Worm (Caenorhabditis elegans) whole organism, L4 larva: ENCODE measurements around the gene clec-56.
A peak's percentile ranks its signal among the peaks of the same experiment; 100 is the strongest.

Experiments
- F10B5.3 ChIP-seq: sonication (generic microtip); optimal IDR thresholded peaks from 2 replicates; lab custom pipeline; 2016; ENCODE audit warnings: mild to moderate bottlenecking, missing genetic modification characterization, missing compliant biosample characterization
- F37D6.2 ChIP-seq: sonication (generic microtip); optimal IDR thresholded peaks from 2 replicates; lab custom pipeline; 2016; ENCODE audit warnings: mild to moderate bottlenecking, missing genetic modification characterization, missing compliant biosample characterization
- R02D3.7 ChIP-seq: fragments of 150-350 bp; sonication (generic microtip); optimal IDR thresholded peaks from 3 replicates; lab custom pipeline; 2014; ENCODE audit warnings: missing biosample characterization, missing genetic modification characterization
- Y105C5A.15 ChIP-seq: fragments of 200-800 bp; sonication (Bioruptor generic); IDR thresholded peaks from 2 replicates; pipeline ENCODE4 v1.3.6; 2022; ENCODE audit warnings: missing genetic modification characterization, missing compliant biosample characterization
- Y5F2A.4 ChIP-seq: fragments of 200-800 bp; sonication (Bioruptor generic); optimal IDR thresholded peaks from 2 replicates; lab custom pipeline; 2018; ENCODE audit warnings: mild to moderate bottlenecking, missing genetic modification characterization, missing compliant biosample characterization
- aha-1 ChIP-seq: fragments of 150-350 bp; peaks from one replicate; lab custom pipeline; 2014; ENCODE audit warnings: missing biosample characterization, missing genetic modification characterization
- attf-4 ChIP-seq: sonication (generic microtip); optimal IDR thresholded peaks from 3 replicates; lab custom pipeline; 2017; ENCODE audit warnings: missing biosample characterization, missing genetic modification characterization
- ceh-44 ChIP-seq: fragments of 200-800 bp; sonication (Bioruptor generic); IDR thresholded peaks from 2 replicates; pipeline ENCODE4 v1.3.6; 2022; ENCODE audit warnings: missing genetic modification reagents, missing genetic modification characterization, missing compliant biosample characterization
- ceh-82 ChIP-seq: sonication (generic microtip); optimal IDR thresholded peaks from 2 replicates; lab custom pipeline; 2017; ENCODE audit warnings: missing biosample characterization, missing genetic modification characterization
- cey-2 ChIP-seq: sonication (generic microtip); optimal IDR thresholded peaks from 3 replicates; lab custom pipeline; 2017; ENCODE audit warnings: missing genetic modification characterization, mild to moderate bottlenecking, missing compliant biosample characterization, antibody characterized with exemption, borderline replicate concordance; ENCODE audit not compliant: insufficient read depth
- ctbp-1 ChIP-seq: fragments of 200-800 bp; sonication (Bioruptor generic); IDR thresholded peaks from 2 replicates; pipeline ENCODE4 v1.3.6; 2022; ENCODE audit warnings: missing genetic modification reagents, missing genetic modification characterization, missing compliant biosample characterization
- daf-12 ChIP-seq: fragments of 150-350 bp; optimal IDR thresholded peaks from 2 replicates; lab custom pipeline; 2014; ENCODE audit warnings: missing biosample characterization, missing genetic modification reagents, missing genetic modification characterization
- daf-16 ChIP-seq, 3 experiments: sonication (generic microtip); optimal IDR thresholded peaks; 2 replicates each; lab custom pipeline; 2016 to 2017; ENCODE audit warnings: missing genetic modification characterization in 3 of 3, missing genetic modification reagents in 3 of 3, mild to moderate bottlenecking in 2 of 3, missing compliant biosample characterization in 2 of 3, missing biosample characterization in 1 of 3, moderate library complexity in 1 of 3
- daf-8 ChIP-seq: fragments of 200-800 bp; sonication (Bioruptor generic); IDR thresholded peaks from 2 replicates; pipeline ENCODE4 v1.3.6; 2022; ENCODE audit warnings: missing genetic modification characterization, missing compliant biosample characterization
- dmd-6 ChIP-seq: fragments of 200-800 bp; sonication (Bioruptor generic); IDR thresholded peaks from 2 replicates; pipeline ENCODE4 v1.3.6; 2022; ENCODE audit warnings: missing genetic modification reagents, missing genetic modification characterization, missing compliant biosample characterization
- dmd-9 ChIP-seq: fragments of 200-800 bp; sonication (Bioruptor generic); IDR thresholded peaks from 2 replicates; pipeline ENCODE4 v1.3.6; 2022; ENCODE audit warnings: missing genetic modification reagents, missing genetic modification characterization, missing compliant biosample characterization
- dpl-1 ChIP-seq: fragments of 150-350 bp; optimal IDR thresholded peaks from 2 replicates; lab custom pipeline; 2014; ENCODE audit warnings: missing biosample characterization, missing genetic modification reagents, missing genetic modification characterization
- dve-1 ChIP-seq: sonication (generic microtip); optimal IDR thresholded peaks from 2 replicates; lab custom pipeline; 2017; ENCODE audit warnings: antibody characterized with exemption, mild to moderate bottlenecking, missing genetic modification characterization, missing compliant biosample characterization; ENCODE audit not compliant: insufficient read depth
- fkh-10 ChIP-seq: fragments of 150-350 bp; optimal IDR thresholded peaks from 2 replicates; lab custom pipeline; 2014; ENCODE audit warnings: missing biosample characterization, missing genetic modification reagents, missing genetic modification characterization
- fos-1 ChIP-seq: fragments of 150-350 bp; optimal IDR thresholded peaks from 2 replicates; lab custom pipeline; 2014; ENCODE audit warnings: missing biosample characterization, missing genetic modification characterization
- gei-8 ChIP-seq: fragments of 200-800 bp; sonication (Bioruptor generic); optimal IDR thresholded peaks from 2 replicates; lab custom pipeline; 2018; ENCODE audit warnings: mild to moderate bottlenecking, missing genetic modification characterization, missing compliant biosample characterization
- hlh-11 ChIP-seq: fragments of 200-800 bp; sonication (Bioruptor generic); optimal IDR thresholded peaks from 2 replicates; lab custom pipeline; 2018; ENCODE audit warnings: mild to moderate bottlenecking, missing genetic modification characterization, missing compliant biosample characterization
- hlh-30 ChIP-seq: sonication (generic microtip); optimal IDR thresholded peaks from 2 replicates; lab custom pipeline; 2017; ENCODE audit warnings: antibody characterized with exemption, mild to moderate bottlenecking, missing genetic modification characterization, missing compliant biosample characterization; ENCODE audit not compliant: insufficient read depth
- hmg-1.1 ChIP-seq: fragments of 200-800 bp; sonication (Bioruptor generic); IDR thresholded peaks from 2 replicates; pipeline ENCODE4 v1.3.6; 2022; ENCODE audit warnings: missing genetic modification reagents, missing genetic modification characterization, missing compliant biosample characterization
- lin-1 ChIP-seq: fragments of 200-800 bp; sonication (Bioruptor generic); IDR thresholded peaks from 2 replicates; pipeline ENCODE4 v1.3.6; 2022; ENCODE audit warnings: missing genetic modification reagents, missing genetic modification characterization, missing compliant biosample characterization
- lin-39 ChIP-seq: fragments of 150-350 bp; optimal IDR thresholded peaks from 2 replicates; lab custom pipeline; 2014; ENCODE audit warnings: missing biosample characterization, missing genetic modification reagents, missing genetic modification characterization
- madf-9 ChIP-seq: fragments of 200-800 bp; sonication (Bioruptor generic); conservative IDR thresholded peaks from 2 replicates; pipeline ENCODE4 v1.3.6; 2022; ENCODE audit warnings: missing genetic modification reagents, missing genetic modification characterization, missing compliant biosample characterization
- mep-1 ChIP-seq: fragments of 150-350 bp; sonication (generic microtip); optimal IDR thresholded peaks from 3 replicates; lab custom pipeline; 2014; ENCODE audit warnings: missing biosample characterization, missing genetic modification characterization
- mes-2 ChIP-seq: sonication (generic microtip); optimal IDR thresholded peaks from 2 replicates; lab custom pipeline; 2016; ENCODE audit warnings: missing genotype, mild to moderate bottlenecking, missing genetic modification characterization, missing compliant biosample characterization; ENCODE audit not compliant: poor library complexity, severe bottlenecking
- mxl-3 ChIP-seq: fragments of 200-800 bp; sonication (Bioruptor generic); optimal IDR thresholded peaks from 2 replicates; lab custom pipeline; 2018; ENCODE audit warnings: mild to moderate bottlenecking, missing genetic modification characterization, missing compliant biosample characterization
- nhr-10 ChIP-seq: fragments of 150-350 bp; optimal IDR thresholded peaks from 2 replicates; lab custom pipeline; 2014; ENCODE audit warnings: missing biosample characterization, missing genetic modification characterization
- nhr-11 ChIP-seq: fragments of 150-350 bp; optimal IDR thresholded peaks from 2 replicates; lab custom pipeline; 2014; ENCODE audit warnings: missing biosample characterization, missing genetic modification characterization
- nhr-111 ChIP-seq: fragments of 200-800 bp; sonication (Bioruptor generic); optimal IDR thresholded peaks from 2 replicates; lab custom pipeline; 2018; ENCODE audit warnings: mild to moderate bottlenecking, missing genetic modification characterization, missing compliant biosample characterization
- nhr-237 ChIP-seq: sonication (generic microtip); optimal IDR thresholded peaks from 2 replicates; lab custom pipeline; 2017; ENCODE audit warnings: missing biosample characterization, missing genetic modification characterization
- nhr-25 ChIP-seq: sonication (generic microtip); optimal IDR thresholded peaks from 2 replicates; lab custom pipeline; 2017; ENCODE audit warnings: missing genetic modification characterization, mild to moderate bottlenecking, missing compliant biosample characterization, antibody characterized with exemption, moderate library complexity, borderline replicate concordance; ENCODE audit not compliant: insufficient read depth
- nhr-28 ChIP-seq: fragments of 150-350 bp; optimal IDR thresholded peaks from 2 replicates; lab custom pipeline; 2014; ENCODE audit warnings: missing biosample characterization, missing genetic modification characterization
- nhr-42 ChIP-seq: fragments of 200-800 bp; sonication (Bioruptor generic); IDR thresholded peaks from 2 replicates; pipeline ENCODE4 v1.3.6; 2022; ENCODE audit warnings: missing genetic modification characterization, missing compliant biosample characterization
- nhr-6 ChIP-seq: fragments of 150-350 bp; optimal IDR thresholded peaks from 2 replicates; lab custom pipeline; 2014; ENCODE audit warnings: missing biosample characterization, missing genetic modification characterization
- nhr-77 ChIP-seq: fragments of 150-350 bp; optimal IDR thresholded peaks from 2 replicates; lab custom pipeline; 2014; ENCODE audit warnings: missing biosample characterization, missing genetic modification characterization
- rbr-2 ChIP-seq: sonication (generic microtip); optimal IDR thresholded peaks from 2 replicates; lab custom pipeline; 2016; ENCODE audit warnings: missing genotype, missing genetic modification characterization, missing compliant biosample characterization
- set-16 ChIP-seq: fragments of 200-800 bp; sonication (Bioruptor generic); IDR thresholded peaks from 2 replicates; pipeline ENCODE4 v1.3.6; 2022; ENCODE audit warnings: missing genetic modification reagents, missing genetic modification characterization, missing compliant biosample characterization
- snpc-1.2 ChIP-seq: fragments of 200-800 bp; sonication (Bioruptor generic); IDR thresholded peaks from 2 replicates; pipeline ENCODE4 v1.3.6; 2022; ENCODE audit warnings: missing genetic modification reagents, missing genetic modification characterization, missing compliant biosample characterization
- spr-1 ChIP-seq: sonication (generic microtip); optimal IDR thresholded peaks from 2 replicates; lab custom pipeline; 2016; ENCODE audit warnings: mild to moderate bottlenecking, missing genetic modification characterization, missing compliant biosample characterization
- spr-3 ChIP-seq: fragments of 200-800 bp; sonication (Bioruptor generic); optimal IDR thresholded peaks from 2 replicates; lab custom pipeline; 2018; ENCODE audit warnings: mild to moderate bottlenecking, missing genetic modification characterization, missing compliant biosample characterization
- tra-1 ChIP-seq: fragments of 200-800 bp; sonication (Bioruptor generic); IDR thresholded peaks from 2 replicates; pipeline ENCODE4 v1.3.6; 2022; ENCODE audit warnings: missing genetic modification reagents, missing genetic modification characterization, missing compliant biosample characterization
- unc-62 ChIP-seq, 3 experiments: fragments of 150-350 bp in 1 of 3; sonication (generic microtip); optimal IDR thresholded peaks in 2 of 3; peaks in 1 of 3; 1 replicate in 1 of 3; 2 replicates in 2 of 3; lab custom pipeline; 2014 to 2017; ENCODE audit warnings: missing biosample characterization in 3 of 3, missing genetic modification characterization in 3 of 3, missing genetic modification reagents in 3 of 3, missing genotype in 1 of 3

clec-56 gene

DNA sequence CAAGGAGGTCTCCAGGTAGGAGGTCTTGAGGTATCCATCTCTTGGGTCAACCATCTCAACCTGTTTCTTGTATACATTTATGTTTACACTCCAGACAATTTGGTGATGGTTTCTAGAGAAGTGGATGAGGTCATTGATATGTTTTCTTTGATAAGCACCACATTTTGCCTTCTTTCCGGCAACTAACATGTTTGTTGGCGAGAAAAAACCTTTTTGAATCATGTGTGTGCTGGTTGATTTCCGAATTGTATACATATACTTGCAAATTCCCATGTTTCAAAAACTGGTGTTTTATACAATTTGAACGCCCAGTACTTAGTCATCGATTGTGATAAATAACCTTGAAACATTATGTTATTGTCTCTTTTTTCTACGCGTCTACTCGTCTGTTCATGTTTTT is 29.9 kb downstream of the clec-56 start:
- no peak for TF ChIP-seq daf-16 (GFP tag; optimal IDR thresholded peaks at IDR 0.05; lab: Kevin White, UChicago)
- TF ChIP-seq daf-16 (tag; optimal IDR thresholded peaks at IDR 0.05; lab: Kevin White, UChicago) = peak; percentile 60
- TF ChIP-seq ceh-82 (tag; lab: Kevin White, UChicago) = no peak
- TF ChIP-seq spr-3 = no peak
- TF ChIP-seq nhr-6 (tag; lab: Kevin White, UChicago) = peak; percentile 23
- TF ChIP-seq lin-39 (tag; lab: Kevin White, UChicago) = no peak
- TF ChIP-seq aha-1 = peak; percentile 87

DNA sequence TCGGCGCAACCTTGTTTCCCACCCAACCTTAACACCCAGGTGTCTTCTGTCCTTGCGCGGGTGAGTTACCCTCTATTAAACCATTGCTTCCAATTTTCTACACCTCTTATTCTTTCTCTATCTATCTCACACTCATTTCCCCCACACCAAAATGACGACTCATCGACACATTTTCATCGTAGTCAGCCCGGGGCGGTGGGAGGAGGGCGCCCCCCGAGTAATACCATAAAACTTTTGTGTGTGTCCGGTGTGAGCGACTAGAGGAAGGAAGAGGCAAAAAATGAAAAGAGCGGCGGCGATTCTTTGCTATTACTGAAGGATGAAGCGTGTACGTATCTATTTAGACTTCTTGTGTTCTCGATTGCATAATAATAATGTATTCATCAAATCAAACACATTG is 30.6 kb downstream of the clec-56 start:
- TF ChIP-seq mep-1 (tag; lab: Kevin White, UChicago) (peak; percentile 23), daf-12 (no peak), hlh-11 (tag; lab: Kevin White, UChicago) (peak; percentile 6), attf-4 (tag; lab: Kevin White, UChicago) (no peak), unc-62 (GFP tag; optimal IDR thresholded peaks at IDR 0.05 in 1 of 2; lab: Kevin White, UChicago) (no peak), unc-62 (tag; optimal IDR thresholded peaks at IDR 0.05; lab: Kevin White, UChicago) (no peak), nhr-25 (tag; lab: Kevin White, UChicago) (no peak), Y5F2A.4 (no peak), nhr-237 (no peak), lin-39 (tag; lab: Kevin White, UChicago) (no peak), mxl-3 (peak; percentile 30), nhr-10 (no peak), fos-1 (no peak), lin-1 (no peak), nhr-77 (tag; lab: Kevin White, UChicago) (no peak), ceh-44 (GFP tag; lab: Robert Waterston, UW) (no peak), madf-9 (no peak), ctbp-1 (no peak), nhr-28 (tag; lab: Kevin White, UChicago) (peak; percentile 14), Y105C5A.15 (GFP tag; lab: Robert Waterston, UW) (no peak), F37D6.2 (tag; lab: Kevin White, UChicago) (no peak), dmd-6 (GFP tag; lab: Robert Waterston, UW) (peak; percentile 27; the same call in 1 of the 2 replicates), fkh-10 (GFP tag; lab: Kevin White, UChicago) (no peak), nhr-111 (GFP tag; lab: Kevin White, UChicago) (no peak), nhr-11 (tag; lab: Kevin White, UChicago) (no peak), daf-8 (GFP tag; lab: Robert Waterston, UW) (no peak), cey-2 (tag; lab: Kevin White, UChicago) (no peak), ceh-82 (tag; lab: Kevin White, UChicago) (no peak), F10B5.3 (no peak), dve-1 (tag; lab: Kevin White, UChicago) (no peak), R02D3.7 (tag; lab: Kevin White, UChicago) (no peak), hmg-1.1 (GFP tag; lab: Robert Waterston, UW) (no peak)

DNA sequence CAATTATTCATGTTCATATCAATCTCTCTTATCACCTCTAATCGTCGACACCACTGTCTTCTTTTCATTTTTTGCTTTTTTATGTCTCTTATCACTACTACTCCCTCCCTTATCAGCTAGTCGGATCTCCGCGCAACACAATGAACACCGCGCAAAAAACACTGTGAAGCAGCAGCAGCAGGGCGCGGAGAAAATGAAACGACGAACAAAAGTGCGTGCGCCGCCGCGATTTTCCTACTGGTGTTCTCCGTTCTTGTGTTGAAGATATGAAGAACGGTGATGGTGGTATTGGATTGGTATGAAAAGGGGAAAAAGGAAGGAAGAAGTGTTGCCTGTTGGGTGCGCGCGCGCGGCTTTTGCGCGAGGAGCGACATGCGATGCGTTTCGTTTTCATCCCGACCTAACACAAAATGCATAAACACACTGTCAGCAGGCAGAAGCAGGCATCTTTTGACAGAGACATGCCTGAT is 31.6 kb downstream of the clec-56 start:
- TF ChIP-seq rbr-2 (tag; lab: Kevin White, UChicago) (peak; percentile 26), spr-1 (tag; lab: Kevin White, UChicago) (peak; percentile 69), mxl-3 (peak; percentile 92), set-16 (GFP tag; lab: Robert Waterston, UW) (peak; percentile 20; the same call in 1 of the 2 replicates), gei-8 (GFP tag; lab: Kevin White, UChicago) (no peak), hlh-30 (tag; lab: Kevin White, UChicago) (peak; percentile 76), nhr-42 (no peak), tra-1 (GFP tag; lab: Robert Waterston, UW) (peak; percentile 72; the same call in 1 of the 2 replicates), dpl-1 (GFP tag; lab: Kevin White, UChicago) (no peak), lin-1 (peak; percentile 28; the same call in 1 of the 2 replicates), hlh-11 (tag; lab: Kevin White, UChicago) (peak; percentile 86), aha-1 (peak; percentile 81), nhr-25 (tag; lab: Kevin White, UChicago) (peak; percentile 4), mes-2 (tag; lab: Kevin White, UChicago) (peak; percentile 34), dmd-6 (GFP tag; lab: Robert Waterston, UW) (peak; percentile 75), unc-62 (GFP tag; optimal IDR thresholded peaks at IDR 0.05 in 1 of 2; lab: Kevin White, UChicago) (peak in 1 of 2 experiments; percentile 66), unc-62 (tag; optimal IDR thresholded peaks at IDR 0.05; lab: Kevin White, UChicago) (no peak), snpc-1.2 (no peak), ceh-82 (tag; lab: Kevin White, UChicago) (no peak), dmd-9 (GFP tag; lab: Robert Waterston, UW) (no peak), nhr-28 (tag; lab: Kevin White, UChicago) (peak; percentile 84), dve-1 (tag; lab: Kevin White, UChicago) (peak; percentile 65)
